Worm (Caenorhabditis elegans) whole organism, early embryonic: ENCODE data around the gene R07E4.5.
A peak's percentile ranks its signal among the peaks of the same experiment; 100 is the strongest.

Experiments used
- B0310.2 ChIP-seq: sonication (generic microtip); optimal IDR thresholded peaks from 2 replicates; lab custom pipeline; 2016; ENCODE audit warnings: mild to moderate bottlenecking, missing genetic modification characterization, missing compliant biosample characterization
- F13C5.2 ChIP-seq: sonication (generic microtip); optimal IDR thresholded peaks from 2 replicates; lab custom pipeline; 2017; ENCODE audit warnings: mild to moderate bottlenecking, missing genetic modification characterization, inconsistent platforms, missing compliant biosample characterization
- aly-1 ChIP-seq: sonication (generic microtip); optimal IDR thresholded peaks from 2 replicates; lab custom pipeline; 2016; ENCODE audit warnings: missing genetic modification characterization, missing compliant biosample characterization
- ama-1 ChIP-seq: fragments of 150-350 bp; optimal IDR thresholded peaks from 2 replicates; lab custom pipeline; 2014
- ceh-13 ChIP-seq: fragments of 200-800 bp; sonication (Bioruptor generic); optimal IDR thresholded peaks from 2 replicates; lab custom pipeline; 2018; ENCODE audit warnings: mild to moderate bottlenecking, missing genetic modification characterization, missing compliant biosample characterization
- ceh-36 ChIP-seq: sonication (generic microtip); optimal IDR thresholded peaks from 2 replicates; lab custom pipeline; 2016; ENCODE audit warnings: missing genetic modification characterization, inconsistent platforms, missing compliant biosample characterization
- ets-7 ChIP-seq: sonication (generic microtip); optimal IDR thresholded peaks from 2 replicates; lab custom pipeline; 2016; ENCODE audit warnings: missing genotype, missing genetic modification characterization, missing compliant biosample characterization
- flt-1 ChIP-seq: fragments of 200-800 bp; sonication (Bioruptor generic); IDR thresholded peaks from 2 replicates; pipeline ENCODE4 v1.3.6; 2022; ENCODE audit warnings: missing genetic modification characterization, missing compliant biosample characterization
- hmbx-1 ChIP-seq: sonication (generic microtip); optimal IDR thresholded peaks from 2 replicates; lab custom pipeline; 2016; ENCODE audit warnings: mild to moderate bottlenecking, missing genetic modification characterization, missing compliant biosample characterization
- hmg-4 ChIP-seq: fragments of 200-800 bp; sonication (Bioruptor generic); optimal IDR thresholded peaks from 2 replicates; lab custom pipeline; 2018; ENCODE audit warnings: mild to moderate bottlenecking, missing genetic modification characterization, missing compliant biosample characterization
- hnd-1 ChIP-seq: sonication (generic microtip); optimal IDR thresholded peaks from 2 replicates; lab custom pipeline; 2016; ENCODE audit warnings: missing genetic modification characterization, missing compliant biosample characterization
- pes-1 ChIP-seq: fragments of 200-800 bp; sonication (Bioruptor generic); IDR thresholded peaks from 2 replicates; pipeline ENCODE4 v1.3.6; 2022; ENCODE audit warnings: missing genetic modification reagents, missing genetic modification characterization, missing compliant biosample characterization
- scrt-1 ChIP-seq: fragments of 200-800 bp; sonication (Bioruptor generic); IDR thresholded peaks from 2 replicates; pipeline ENCODE4 v1.3.6; 2022; ENCODE audit warnings: missing genetic modification characterization, missing compliant biosample characterization
- sea-1 ChIP-seq: fragments of 200-800 bp; sonication (Bioruptor generic); conservative IDR thresholded peaks from 2 replicates; pipeline ENCODE4 v1.3.6; 2022; ENCODE audit warnings: missing genetic modification characterization, missing compliant biosample characterization
- tbx-11 ChIP-seq: fragments of 200-800 bp; sonication (Bioruptor generic); IDR thresholded peaks from 2 replicates; pipeline ENCODE4 v1.3.6; 2022; ENCODE audit warnings: missing genetic modification characterization, missing compliant biosample characterization
- tbx-37 ChIP-seq: fragments of 200-800 bp; sonication (Bioruptor generic); conservative IDR thresholded peaks from 2 replicates; pipeline ENCODE4 v1.3.6; 2022; ENCODE audit warnings: missing genetic modification reagents, missing genetic modification characterization, missing compliant biosample characterization
- tra-4 ChIP-seq: sonication (generic microtip); optimal IDR thresholded peaks from 2 replicates; lab custom pipeline; 2017; ENCODE audit warnings: missing genetic modification characterization, missing compliant biosample characterization

R07E4.5 gene

DNA sequence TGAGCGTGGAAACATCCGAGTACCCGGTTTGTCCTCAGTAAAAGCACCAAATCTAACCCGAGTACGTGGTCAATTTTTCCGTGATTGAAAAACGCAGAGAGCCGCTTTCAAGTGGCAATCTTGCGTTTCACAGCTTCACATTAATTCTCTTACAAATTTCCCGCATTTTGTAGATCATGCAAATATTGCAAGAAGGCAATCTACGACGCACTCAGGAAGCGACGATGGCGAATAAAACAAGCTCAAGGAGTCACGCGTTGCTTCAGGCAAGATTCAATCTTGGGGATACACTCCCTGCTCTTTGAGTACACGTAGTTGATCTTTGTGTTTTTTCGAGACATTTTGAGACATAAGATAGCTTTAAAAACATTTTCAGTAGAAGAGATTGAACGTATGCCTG, 34.9 kb upstream of the R07E4.5 start:
- TF ChIP-seq ceh-36 (tag; lab: Kevin White, UChicago) (no peak), tbx-11 (GFP tag; lab: Robert Waterston, UW) (no peak), sea-1 (GFP tag; lab: Robert Waterston, UW) (no peak), flt-1 (GFP tag; lab: Robert Waterston, UW) (no peak), B0310.2 (tag; lab: Kevin White, UChicago) (no peak), hmbx-1 (tag; lab: Kevin White, UChicago) (no peak), ceh-13 (GFP tag; lab: Kevin White, UChicago) (no peak), pes-1 (GFP tag; lab: Robert Waterston, UW) (no peak), ama-1 (no peak), aly-1 (tag; lab: Kevin White, UChicago) (no peak), hnd-1 (tag; lab: Kevin White, UChicago) (no peak)

- TF ChIP-seq ceh-36 (tag; lab: Kevin White, UChicago) (no peak), tbx-37 (GFP tag; lab: Robert Waterston, UW) (no peak), tra-4 (tag; lab: Kevin White, UChicago) (no peak), ets-7 (no peak)
Observed at ce11 chrX:5985720-5986119, 32.7 kb upstream of the R07E4.5 start.

DNA sequence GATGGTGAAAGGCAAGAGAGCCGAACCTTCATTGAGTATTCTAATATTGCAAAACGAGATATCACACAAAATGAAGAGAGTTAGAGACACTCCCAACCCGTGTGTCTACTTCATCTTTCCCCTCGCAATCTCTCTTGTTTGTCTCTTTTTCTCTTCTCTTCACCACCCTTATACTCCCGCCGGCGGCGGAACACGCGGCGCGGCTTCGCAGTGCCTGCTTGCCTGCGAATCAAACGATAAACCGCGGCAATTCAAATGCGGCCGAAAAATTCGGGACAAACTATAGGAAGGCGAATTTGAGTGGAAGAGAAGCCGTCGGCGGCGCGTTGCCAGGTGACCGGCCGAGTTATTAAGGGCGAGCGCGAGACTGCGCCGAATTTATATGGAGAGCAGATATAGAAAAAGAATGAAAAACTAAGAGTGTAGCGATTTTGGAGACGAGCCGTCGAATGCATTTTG, 31.6 kb upstream of the R07E4.5 start, which contains the start of gene klp-13:
TSS of gene klp-13 (plus strand) at position 409 of the 459 bp plus-strand sequence.
- TF ChIP-seq tbx-11 (GFP tag; lab: Robert Waterston, UW) (peak; percentile 39; the same call in 1 of the 2 replicates), ceh-36 (tag; lab: Kevin White, UChicago) (no peak), ceh-13 (GFP tag; lab: Kevin White, UChicago) (no peak), aly-1 (tag; lab: Kevin White, UChicago) (peak; percentile 75), F13C5.2 (tag; lab: Kevin White, UChicago) (peak; percentile 31), hmg-4 (GFP tag; lab: Kevin White, UChicago) (peak; percentile 85)

ce11 chrX:5983267-5983666, 30.3 kb upstream of the R07E4.5 start:
- TF ChIP-seq hmg-4 (GFP tag; lab: Kevin White, UChicago) (no peak), ets-7 (no peak), ama-1 (no peak), ceh-36 (tag; lab: Kevin White, UChicago) (no peak), scrt-1 (no peak), aly-1 (tag; lab: Kevin White, UChicago) (no peak), flt-1 (GFP tag; lab: Robert Waterston, UW) (no peak), tbx-11 (GFP tag; lab: Robert Waterston, UW) (no peak), hmbx-1 (tag; lab: Kevin White, UChicago) (no peak), ceh-13 (GFP tag; lab: Kevin White, UChicago) (no peak), tra-4 (tag; lab: Kevin White, UChicago) (no peak), sea-1 (GFP tag; lab: Robert Waterston, UW) (no peak), pes-1 (GFP tag; lab: Robert Waterston, UW) (no peak), B0310.2 (tag; lab: Kevin White, UChicago) (no peak), tbx-37 (GFP tag; lab: Robert Waterston, UW) (no peak), hnd-1 (tag; lab: Kevin White, UChicago) (no peak), F13C5.2 (tag; lab: Kevin White, UChicago) (no peak)

ce11 chrX:5982799-5983198, 29.8 kb upstream of the R07E4.5 start:
- TF ChIP-seq F13C5.2 (tag; lab: Kevin White, UChicago) (no peak), pes-1 (GFP tag; lab: Robert Waterston, UW) (no peak), B0310.2 (tag; lab: Kevin White, UChicago) (no peak), ceh-13 (GFP tag; lab: Kevin White, UChicago) (no peak), aly-1 (tag; lab: Kevin White, UChicago) (no peak), hmg-4 (GFP tag; lab: Kevin White, UChicago) (no peak), sea-1 (GFP tag; lab: Robert Waterston, UW) (no peak), tbx-37 (GFP tag; lab: Robert Waterston, UW) (no peak), hmbx-1 (tag; lab: Kevin White, UChicago) (no peak), hnd-1 (tag; lab: Kevin White, UChicago) (no peak), tbx-11 (GFP tag; lab: Robert Waterston, UW) (no peak), tra-4 (tag; lab: Kevin White, UChicago) (no peak), ama-1 (no peak), ceh-36 (tag; lab: Kevin White, UChicago) (no peak), flt-1 (GFP tag; lab: Robert Waterston, UW) (no peak), ets-7 (no peak), scrt-1 (no peak)

DNA sequence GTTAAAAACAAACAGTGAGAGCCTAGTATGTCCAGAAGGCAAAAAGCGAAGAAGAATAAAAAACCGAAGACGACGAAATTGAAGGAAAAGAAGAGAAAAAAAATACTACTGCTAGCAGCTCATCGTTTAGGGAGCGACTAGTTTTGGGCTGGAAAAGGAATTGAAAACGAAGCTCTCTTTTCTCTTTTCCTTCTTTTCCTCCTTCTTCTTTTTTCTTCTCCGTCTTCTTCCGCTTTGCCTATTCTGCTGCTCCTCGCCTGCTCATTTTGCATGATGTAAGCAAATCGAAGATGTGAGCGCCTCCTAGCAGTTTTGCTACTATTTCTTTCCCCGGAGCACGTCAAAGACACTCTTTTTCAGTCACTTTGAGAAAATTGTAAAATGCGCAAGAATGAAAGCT, 28.7 kb upstream of the R07E4.5 start:
- TF ChIP-seq aly-1 (tag; lab: Kevin White, UChicago): no peak
- no peak for TF ChIP-seq flt-1 (GFP tag; lab: Robert Waterston, UW)
- TF ChIP-seq hmg-4 (GFP tag; lab: Kevin White, UChicago): no peak
- no peak for TF ChIP-seq scrt-1
- no peak for TF ChIP-seq ceh-36 (tag; lab: Kevin White, UChicago)
- no peak for TF ChIP-seq pes-1 (GFP tag; lab: Robert Waterston, UW)
- no peak for TF ChIP-seq tbx-37 (GFP tag; lab: Robert Waterston, UW)
- TF ChIP-seq sea-1 (GFP tag; lab: Robert Waterston, UW): no peak
- no peak for TF ChIP-seq B0310.2 (tag; lab: Kevin White, UChicago)
- no peak for TF ChIP-seq hmbx-1 (tag; lab: Kevin White, UChicago)
- TF ChIP-seq ama-1: no peak
- no peak for TF ChIP-seq ceh-13 (GFP tag; lab: Kevin White, UChicago)

DNA sequence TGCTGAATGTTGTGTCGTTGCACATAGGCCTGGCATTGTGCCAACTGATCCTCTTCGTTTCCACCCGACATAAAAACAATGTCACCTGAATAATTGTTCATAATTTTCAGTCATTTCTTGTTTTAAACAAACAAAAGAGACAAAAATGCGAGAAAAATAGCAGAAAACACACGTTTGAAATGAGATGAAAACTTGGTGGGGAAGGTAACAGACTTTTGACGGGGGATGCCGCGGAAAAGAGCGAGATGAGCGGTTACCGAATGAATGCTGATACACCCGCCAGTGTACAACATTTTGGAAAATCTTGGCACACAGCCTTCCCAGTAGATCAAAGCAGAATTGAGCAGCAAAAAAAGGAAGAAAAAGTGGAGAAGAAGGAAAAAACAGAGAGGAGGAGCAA, 24.8 kb upstream of the R07E4.5 start, which contains the start of gene kin-2:
TSS of gene kin-2 (minus strand) at position 101 of the 400 bp plus-strand sequence.
- TF ChIP-seq ceh-13 (GFP tag; lab: Kevin White, UChicago): no peak
- no peak for TF ChIP-seq B0310.2 (tag; lab: Kevin White, UChicago)
- TF ChIP-seq tra-4 (tag; lab: Kevin White, UChicago): no peak
- no peak for TF ChIP-seq ets-7
- no peak for TF ChIP-seq ama-1
- no peak for TF ChIP-seq ceh-36 (tag; lab: Kevin White, UChicago)
- no peak for TF ChIP-seq tbx-11 (GFP tag; lab: Robert Waterston, UW)
- no peak for TF ChIP-seq hnd-1 (tag; lab: Kevin White, UChicago)
- no peak for TF ChIP-seq hmbx-1 (tag; lab: Kevin White, UChicago)
- TF ChIP-seq tbx-37 (GFP tag; lab: Robert Waterston, UW): no peak
- no peak for TF ChIP-seq pes-1 (GFP tag; lab: Robert Waterston, UW)
- no peak for TF ChIP-seq aly-1 (tag; lab: Kevin White, UChicago)
